Worm (Caenorhabditis elegans) whole organism, mixed stage, embryonic: ENCODE data around the gene F53A2.11.

Experiments
- ceh-83 ChIP-seq: fragments of 200-800 bp; sonication (Bioruptor generic); optimal IDR thresholded peaks from 2 replicates; lab custom pipeline; 2018; ENCODE audit warnings: mild to moderate bottlenecking, missing genetic modification characterization, missing compliant biosample characterization
- cnd-1 ChIP-seq: fragments of 200-800 bp; sonication (Bioruptor generic); optimal IDR thresholded peaks from 2 replicates; lab custom pipeline; 2018; ENCODE audit warnings: mild to moderate bottlenecking, missing genetic modification characterization, missing compliant biosample characterization
- lsy-2 ChIP-seq: fragments of 150-350 bp; optimal IDR thresholded peaks from 2 replicates; lab custom pipeline; 2014; ENCODE audit warnings: missing biosample characterization, missing genetic modification characterization
- nhr-12 ChIP-seq: fragments of 150-350 bp; optimal IDR thresholded peaks from 2 replicates; lab custom pipeline; 2014; ENCODE audit warnings: missing biosample characterization, missing genetic modification characterization
- nhr-28 ChIP-seq: fragments of 150-350 bp; optimal IDR thresholded peaks from 2 replicates; lab custom pipeline; 2014; ENCODE audit warnings: missing biosample characterization, missing genetic modification characterization
- nhr-76 ChIP-seq: sonication (generic microtip); optimal IDR thresholded peaks from 2 replicates; lab custom pipeline; 2017; ENCODE audit warnings: missing biosample characterization, missing genetic modification characterization
- pha-4 ChIP-seq: fragments of 150-350 bp; optimal IDR thresholded peaks from 2 replicates; lab custom pipeline; 2018; ENCODE audit warnings: missing biosample characterization, missing genetic modification reagents, missing genetic modification characterization
- sem-2 ChIP-seq: fragments of 200-800 bp; sonication (Bioruptor generic); optimal IDR thresholded peaks from 2 replicates; lab custom pipeline; 2018; ENCODE audit warnings: mild to moderate bottlenecking, missing genetic modification characterization, missing compliant biosample characterization
- snpc-4 ChIP-seq: fragments of 150-350 bp; optimal IDR thresholded peaks from 2 replicates; lab custom pipeline; 2014; ENCODE audit warnings: missing biosample characterization, missing genetic modification characterization
- unc-120 ChIP-seq: sonication (generic microtip); optimal IDR thresholded peaks from 2 replicates; lab custom pipeline; 2017; ENCODE audit warnings: missing genetic modification characterization, missing compliant biosample characterization; ENCODE audit not compliant: poor library complexity, severe bottlenecking
- ztf-11 ChIP-seq: fragments of 150-350 bp; optimal IDR thresholded peaks from 2 replicates; lab custom pipeline; 2014; ENCODE audit warnings: missing biosample characterization, missing genetic modification characterization

ce11 chrIII:13302578-13302977, 19.9 kb downstream of the F53A2.11 start:
- TF ChIP-seq pha-4 (no peak), nhr-76 (tag; lab: Kevin White, UChicago) (no peak), snpc-4 (tag; lab: Kevin White, UChicago) (no peak), nhr-12 (tag; lab: Kevin White, UChicago) (no peak), unc-120 (tag; lab: Kevin White, UChicago) (no peak), ztf-11 (tag; lab: Kevin White, UChicago) (no peak), sem-2 (GFP tag; lab: Kevin White, UChicago) (no peak), lsy-2 (tag; lab: Kevin White, UChicago) (no peak), cnd-1 (tag; lab: Kevin White, UChicago) (no peak), nhr-28 (tag; lab: Kevin White, UChicago) (no peak), ceh-83 (no peak)
